Fruit fly (Drosophila melanogaster): Measurements from ENCODE around the gene Uch.

Gene Uch

dm6 chr2L:2168184-2168893, 45.7 kb downstream of the Uch start (continued):
- TF ChIP-seq Xrp1 (GFP tag; IDR thresholded peaks at IDR 0.05) (peak; percentile 32; the same call in 1 of the 2 replicates), abd-A (tag; optimal IDR thresholded peaks at IDR 0.05) (no peak), NC2β (GFP tag; optimal IDR thresholded peaks at IDR 0.05) (no peak), CG6175 (GFP tag; IDR thresholded peaks at IDR 0.05) (no peak), sna (GFP tag; IDR thresholded peaks at IDR 0.05; ENCODE audit: partially characterized antibody) (no peak), gt (GFP tag; IDR thresholded peaks at IDR 0.05) (no peak), ase (GFP tag; IDR thresholded peaks at IDR 0.05) (no peak), yki (optimal IDR thresholded peaks at IDR 0.05) (no peak), gro (GFP tag; optimal IDR thresholded peaks at IDR 0.05) (no peak), sc (optimal IDR thresholded peaks at IDR 0.05) (no peak), sc (GFP tag; optimal IDR thresholded peaks at IDR 0.05) (no peak), so (GFP tag; IDR thresholded peaks at IDR 0.05) (peak; percentile 31; the same call in 1 of the 3 replicates), croc (GFP tag; conservative IDR thresholded peaks at IDR 0.05) (no peak), gsb-n (tag; optimal IDR thresholded peaks at IDR 0.05) (no peak), CG12236 (GFP tag; optimal IDR thresholded peaks at IDR 0.05) (no peak), Fer1 (GFP tag; optimal IDR thresholded peaks at IDR 0.05) (peak; percentile 65), CG10209 (GFP tag; optimal IDR thresholded peaks at IDR 0.05) (peak; percentile 29), HmgZ (tag; optimal IDR thresholded peaks at IDR 0.05) (peak; percentile 24), Fer3 (tag; optimal IDR thresholded peaks at IDR 0.05) (peak; percentile 12), Bgb (GFP tag; IDR thresholded peaks at IDR 0.05; ENCODE audit: partially characterized antibody) (no peak), CG5953 (GFP tag; IDR thresholded peaks at IDR 0.05) (no peak), CG7271 (tag; optimal IDR thresholded peaks at IDR 0.05) (no peak), CG10654 (GFP tag; optimal IDR thresholded peaks at IDR 0.05) (no peak), MESR4 (GFP tag; optimal IDR thresholded peaks at IDR 0.05) (no peak), HHEX (GFP tag; optimal IDR thresholded peaks at IDR 0.05) (peak; percentile 56), D19A (tag; optimal IDR thresholded peaks at IDR 0.05) (no peak), CG3163 (GFP tag; optimal IDR thresholded peaks at IDR 0.05) (no peak), CG15479 (GFP tag; optimal IDR thresholded peaks at IDR 0.05) (no peak), CG34422 (GFP tag; IDR thresholded peaks at IDR 0.05) (no peak), MBD-R2 (GFP tag; IDR thresholded peaks at IDR 0.05) (no peak), zf30C (GFP tag; optimal IDR thresholded peaks at IDR 0.05) (no peak), Scr (GFP tag; IDR thresholded peaks at IDR 0.05; ENCODE audit: partially characterized antibody) (no peak), CTCF (GFP tag; optimal IDR thresholded peaks at IDR 0.05) (no peak), CG1602 (GFP tag; optimal IDR thresholded peaks at IDR 0.05) (no peak), CG6272 (GFP tag; IDR thresholded peaks at IDR 0.05) (no peak), CG11695 (GFP tag; IDR thresholded peaks at IDR 0.05) (no peak), Max (GFP tag; optimal IDR thresholded peaks at IDR 0.05) (no peak), Ssrp (tag; optimal IDR thresholded peaks at IDR 0.05) (no peak), dmrt11E (tag; optimal IDR thresholded peaks at IDR 0.05) (peak; percentile 10), Rfx (GFP tag; IDR thresholded peaks at IDR 0.05) (no peak), CG13624 (GFP tag; optimal IDR thresholded peaks at IDR 0.05) (no peak), Trl (optimal IDR thresholded peaks at IDR 0.05) (no peak), Trl (GFP tag; optimal IDR thresholded peaks at IDR 0.05) (no peak), ftz-f1 (GFP tag; optimal IDR thresholded peaks at IDR 0.05) (no peak), CG10979 (tag; optimal IDR thresholded peaks at IDR 0.05) (no peak), pan (optimal IDR thresholded peaks at IDR 0.05) (no peak), pan (GFP tag; optimal IDR thresholded peaks at IDR 0.05 in 1 of 2, IDR thresholded peaks at IDR 0.05 in 1 of 2) (peak in 1 of 2 experiments; percentile 41), otp (GFP tag; IDR thresholded peaks at IDR 0.05) (peak; percentile 45; the same call in 1 of the 3 replicates), Hr39 (optimal IDR thresholded peaks at IDR 0.05) (no peak), YL-1 (GFP tag; optimal IDR thresholded peaks at IDR 0.05) (peak; percentile 5), nom (GFP tag; optimal IDR thresholded peaks at IDR 0.05) (no peak), tap (tag; optimal IDR thresholded peaks at IDR 0.05) (no peak), jumu (GFP tag; optimal IDR thresholded peaks at IDR 0.05) (no peak)
